Fruit fly (Drosophila melanogaster): ENCODE results near the gene CG8664.

Gene CG8664

DNA sequence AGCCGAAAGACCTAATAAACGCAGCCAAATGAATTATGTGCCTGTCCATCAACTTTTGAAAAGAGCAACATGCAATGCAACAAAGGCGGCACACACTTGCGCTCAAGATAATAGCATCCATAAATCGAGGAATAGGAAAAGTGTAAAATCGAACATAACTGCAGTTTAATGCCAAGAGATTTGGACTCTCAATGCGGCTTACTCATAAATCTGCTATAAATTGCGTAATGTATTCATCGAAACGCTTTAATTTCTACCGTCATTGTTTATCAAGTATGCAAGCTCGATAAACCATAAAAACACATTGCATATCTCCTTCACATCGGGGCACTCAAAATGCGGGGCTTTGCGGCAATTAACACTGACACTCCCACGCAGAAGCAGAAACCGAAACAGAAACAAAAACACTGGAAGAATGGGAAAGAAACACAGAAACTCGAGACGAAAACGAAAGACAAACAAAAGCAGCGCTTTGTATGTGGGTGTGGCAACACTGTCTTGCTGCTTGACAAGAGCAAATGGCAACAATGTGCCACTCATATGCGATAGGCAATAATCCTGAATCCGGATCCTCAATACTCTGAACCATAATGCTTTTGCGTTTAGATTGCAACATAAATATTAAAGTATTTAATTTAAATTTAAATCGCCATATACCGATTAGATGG lies 15.5 kb upstream of the CG8664 start (continued):
- TF ChIP-seq CG4318 (GFP tag; optimal IDR thresholded peaks at IDR 0.05), result peak; percentile 11
- peak; percentile 81 for TF ChIP-seq eg (GFP tag; IDR thresholded peaks at IDR 0.05)
- TF ChIP-seq fkh (GFP tag; optimal IDR thresholded peaks at IDR 0.05), result peak; percentile 16
- peak; percentile 42 for TF ChIP-seq Ets21C (GFP tag; optimal IDR thresholded peaks at IDR 0.05)
- peak; percentile 21 for TF ChIP-seq dac (GFP tag; optimal IDR thresholded peaks at IDR 0.05)
- TF ChIP-seq net (GFP tag; optimal IDR thresholded peaks at IDR 0.05), result peak; percentile 25
- TF ChIP-seq CG8632 (GFP tag; optimal IDR thresholded peaks at IDR 0.05), result peak; percentile 40
- peak; percentile 50 for TF ChIP-seq Hr39 (GFP tag; optimal IDR thresholded peaks at IDR 0.05)
- TF ChIP-seq Met (GFP tag; optimal IDR thresholded peaks at IDR 0.05), result peak; percentile 15
- peak; percentile 50 for TF ChIP-seq Sox14 (GFP tag; optimal IDR thresholded peaks at IDR 0.05)
- TF ChIP-seq Smox (GFP tag; optimal IDR thresholded peaks at IDR 0.05), result peak; percentile 39
- peak; percentile 8 for TF ChIP-seq fd59A (GFP tag; optimal IDR thresholded peaks at IDR 0.05)
- TF ChIP-seq CG6163 (GFP tag; IDR thresholded peaks at IDR 0.05), result peak; percentile 78
- TF ChIP-seq CG1621 (tag; optimal IDR thresholded peaks at IDR 0.05), result peak; percentile 35
- no peak for TF ChIP-seq CG10631 (GFP tag; optimal IDR thresholded peaks at IDR 0.05)
- TF ChIP-seq cyc (GFP tag; optimal IDR thresholded peaks at IDR 0.05), result peak; percentile 19
- peak; percentile 27 for TF ChIP-seq CG10669 (GFP tag; optimal IDR thresholded peaks at IDR 0.05)
- TF ChIP-seq CG32006 (GFP tag; optimal IDR thresholded peaks at IDR 0.05), result peak; percentile 46
- TF ChIP-seq OdsH (GFP tag; optimal IDR thresholded peaks at IDR 0.05), result peak; percentile 62
- no peak for TF ChIP-seq ss (GFP tag; optimal IDR thresholded peaks at IDR 0.05)
- peak; percentile 62 for TF ChIP-seq Gug (GFP tag; IDR thresholded peaks at IDR 0.05)
- peak; percentile 65 for TF ChIP-seq CG8119 (GFP tag; IDR thresholded peaks at IDR 0.05)

DNA sequence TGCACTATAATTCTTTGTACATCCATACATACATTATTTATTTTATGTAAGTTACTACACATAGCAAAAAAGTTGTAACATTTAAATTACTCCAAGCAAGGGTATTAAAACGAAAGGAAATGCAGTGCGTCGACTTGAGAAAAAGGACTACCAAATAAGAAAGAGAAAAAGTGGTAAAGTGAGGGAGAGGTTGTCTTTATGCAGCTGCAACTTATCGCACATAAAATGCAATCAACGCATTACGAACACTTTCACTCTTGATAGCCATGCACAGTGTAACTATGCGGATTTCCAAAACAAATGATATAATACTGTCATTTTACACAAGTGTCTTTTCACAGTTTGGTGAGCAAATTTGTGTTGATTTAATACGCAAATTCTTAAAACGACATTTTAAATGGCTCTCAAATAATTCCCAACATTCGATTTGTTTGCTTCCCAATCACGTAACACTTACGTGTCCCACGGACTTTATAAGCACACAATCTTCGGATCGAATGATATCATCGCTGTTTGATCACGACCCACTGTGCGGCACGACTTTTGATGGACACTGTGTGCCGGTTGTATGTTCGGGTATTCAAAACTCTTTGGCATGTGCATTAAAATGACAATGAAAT lies 14.7 kb upstream of the CG8664 start:
- peak; percentile 40 for TF ChIP-seq dsx (GFP tag; optimal IDR thresholded peaks at IDR 0.05; ENCODE audit: poor library complexity, severe bottlenecking)
- peak; percentile 84 for TF ChIP-seq CG6792 (GFP tag; optimal IDR thresholded peaks at IDR 0.05)
- peak; percentile 74 for TF ChIP-seq vri (GFP tag; optimal IDR thresholded peaks at IDR 0.05)
- peak; percentile 90 for TF ChIP-seq CG15336 (GFP tag; IDR thresholded peaks at IDR 0.05)
- TF ChIP-seq Ets21C (GFP tag; optimal IDR thresholded peaks at IDR 0.05), result peak; percentile 89
- peak; percentile 57 for TF ChIP-seq Ets96B (tag; optimal IDR thresholded peaks at IDR 0.05)
- peak; percentile 93 for TF ChIP-seq Hr39 (GFP tag; optimal IDR thresholded peaks at IDR 0.05)
- peak; percentile 8 to 46 for TF ChIP-seq ss (GFP tag; optimal IDR thresholded peaks at IDR 0.05)
- TF ChIP-seq CG11762 (GFP tag; optimal IDR thresholded peaks at IDR 0.05; ENCODE audit: insufficient read depth), result peak; percentile 77
- TF ChIP-seq CG16779 (tag; optimal IDR thresholded peaks at IDR 0.05), result peak; percentile 35
- peak; percentile 59 for TF ChIP-seq fd85E (GFP tag; optimal IDR thresholded peaks at IDR 0.05)
- peak; percentile 87 for TF ChIP-seq CG7368 (GFP tag; optimal IDR thresholded peaks at IDR 0.05)
- peak; percentile 66 for TF ChIP-seq CG6163 (GFP tag; IDR thresholded peaks at IDR 0.05)
- TF ChIP-seq lz (GFP tag; optimal IDR thresholded peaks at IDR 0.05), result peak; percentile 88
- TF ChIP-seq Eip78C (GFP tag), result peak; percentile 97
- peak; percentile 69 for TF ChIP-seq CG6854 (GFP tag; optimal IDR thresholded peaks at IDR 0.05)
- TF ChIP-seq Smox (GFP tag; optimal IDR thresholded peaks at IDR 0.05), result peak; percentile 91
- peak; percentile 61; the same call in 1 of the 2 replicates for TF ChIP-seq CG11294 (GFP tag; IDR thresholded peaks at IDR 0.05)
- peak; percentile 81 for TF ChIP-seq achi (GFP tag; optimal IDR thresholded peaks at IDR 0.05)
- TF ChIP-seq eg (GFP tag; IDR thresholded peaks at IDR 0.05), result peak; percentile 79
- TF ChIP-seq CG10669 (GFP tag; optimal IDR thresholded peaks at IDR 0.05), result peak; percentile 63
- peak; percentile 79 for TF ChIP-seq net (GFP tag; optimal IDR thresholded peaks at IDR 0.05)
- peak; percentile 84 for TF ChIP-seq CG11902 (GFP tag; optimal IDR thresholded peaks at IDR 0.05)
- TF ChIP-seq Hr4 (GFP tag; optimal IDR thresholded peaks at IDR 0.05), result peak; percentile 85
- peak; percentile 86 for TF ChIP-seq dac (GFP tag; optimal IDR thresholded peaks at IDR 0.05)
- TF ChIP-seq CG6276 (GFP tag; optimal IDR thresholded peaks at IDR 0.05), result peak; percentile 79
- peak; percentile 94 for TF ChIP-seq Blimp-1 (GFP tag; optimal IDR thresholded peaks at IDR 0.05)
- TF ChIP-seq Hr38 (GFP tag; optimal IDR thresholded peaks at IDR 0.05), result no peak
- peak; percentile 49 for TF ChIP-seq Eip93F (GFP tag; optimal IDR thresholded peaks at IDR 0.05)
- TF ChIP-seq CG10631 (GFP tag; optimal IDR thresholded peaks at IDR 0.05), result peak; percentile 75
- no peak for TF ChIP-seq fkh (GFP tag; optimal IDR thresholded peaks at IDR 0.05)
- peak; percentile 89 for TF ChIP-seq Sox14 (GFP tag; optimal IDR thresholded peaks at IDR 0.05)
- TF ChIP-seq spab (GFP tag; optimal IDR thresholded peaks at IDR 0.05), result peak; percentile 44
- TF ChIP-seq CG3032 (tag; optimal IDR thresholded peaks at IDR 0.05), result peak; percentile 57
- TF ChIP-seq acj6 (GFP tag; optimal IDR thresholded peaks at IDR 0.05), result peak; percentile 85
- TF ChIP-seq CG8119 (GFP tag; IDR thresholded peaks at IDR 0.05), result peak; percentile 89
- TF ChIP-seq CG4318 (GFP tag; optimal IDR thresholded peaks at IDR 0.05), result peak; percentile 80
- peak; percentile 85 for TF ChIP-seq pdm3 (GFP tag; optimal IDR thresholded peaks at IDR 0.05)

Data from whole organism, prepupa.